Worm (Caenorhabditis elegans) whole organism, L1 larva: Measurements from ENCODE around the gene gplb-1.
A peak's percentile ranks its signal among the peaks of the same experiment; 100 is the strongest.

ENCODE experiments used
- C04F5.9 ChIP-seq: sonication (generic microtip); optimal IDR thresholded peaks from 2 replicates; lab custom pipeline; 2016; ENCODE audit warnings: missing genetic modification characterization, missing compliant biosample characterization
- C34B4.2 ChIP-seq: sonication (generic microtip); optimal IDR thresholded peaks from 2 replicates; lab custom pipeline; 2017; ENCODE audit warnings: mild to moderate bottlenecking, missing genetic modification characterization, missing compliant biosample characterization
- F16B12.6 ChIP-seq: fragments of 150-350 bp; optimal IDR thresholded peaks from 2 replicates; lab custom pipeline; 2014; ENCODE audit warnings: missing biosample characterization, missing genetic modification characterization
- alr-1 ChIP-seq: fragments of 200-800 bp; sonication (Bioruptor generic); optimal IDR thresholded peaks from 2 replicates; lab custom pipeline; 2018; ENCODE audit warnings: borderline replicate concordance, mild to moderate bottlenecking, missing genetic modification characterization, missing compliant biosample characterization
- blmp-1 ChIP-seq: fragments of 150-350 bp; optimal IDR thresholded peaks from 2 replicates; lab custom pipeline; 2014; ENCODE audit warnings: missing biosample characterization, missing genetic modification characterization
- ceh-82 ChIP-seq, 3 experiments: fragments of 150-350 bp in 1 of 3; sonication (generic microtip) in 2 of 3; optimal IDR thresholded peaks; 2 replicates each; lab custom pipeline; 2014 to 2017; ENCODE audit warnings: missing biosample characterization in 3 of 3, missing genetic modification characterization in 3 of 3
- ceh-88 ChIP-seq: fragments of 200-800 bp; sonication (Bioruptor generic); IDR thresholded peaks from 2 replicates; pipeline ENCODE4 v1.3.6; 2022; ENCODE audit warnings: missing genetic modification characterization, missing compliant biosample characterization
- ces-1 ChIP-seq: fragments of 150-350 bp; optimal IDR thresholded peaks from 2 replicates; lab custom pipeline; 2014; ENCODE audit warnings: missing biosample characterization, missing genetic modification reagents, missing genetic modification characterization
- dsc-1 ChIP-seq: sonication (generic microtip); optimal IDR thresholded peaks from 2 replicates; lab custom pipeline; 2016; ENCODE audit warnings: mild to moderate bottlenecking, missing genetic modification characterization, missing compliant biosample characterization
- egl-27 ChIP-seq, 2 experiments: fragments of 150-350 bp in 1 of 2; sonication (generic microtip); optimal IDR thresholded peaks; 3 replicates each; lab custom pipeline; 2017 to 2018; ENCODE audit warnings: missing biosample characterization in 2 of 2, missing genetic modification characterization in 2 of 2, missing genetic modification reagents in 2 of 2
- elt-2 ChIP-seq: sonication (generic microtip); optimal IDR thresholded peaks from 2 replicates; lab custom pipeline; 2016; ENCODE audit warnings: missing genetic modification characterization, mild to moderate bottlenecking, inconsistent platforms, missing compliant biosample characterization, missing genetic modification reagents
- ets-5 ChIP-seq: fragments of 200-800 bp; sonication (Bioruptor generic); IDR thresholded peaks from 2 replicates; pipeline ENCODE4 v1.3.6; 2022; ENCODE audit warnings: missing genetic modification characterization, missing compliant biosample characterization
- fkh-4 ChIP-seq: sonication (generic microtip); optimal IDR thresholded peaks from 2 replicates; lab custom pipeline; 2016; ENCODE audit warnings: missing compliant biosample characterization, missing genetic modification characterization, borderline replicate concordance
- fkh-8 ChIP-seq: sonication (generic microtip); optimal IDR thresholded peaks from 2 replicates; lab custom pipeline; 2016; ENCODE audit warnings: mild to moderate bottlenecking, missing genetic modification characterization, missing compliant biosample characterization
- hlh-4 ChIP-seq: sonication (generic microtip); optimal IDR thresholded peaks from 2 replicates; lab custom pipeline; 2016; ENCODE audit warnings: mild to moderate bottlenecking, missing genetic modification characterization, missing compliant biosample characterization
- hpl-2 ChIP-seq: fragments of 150-350 bp; optimal IDR thresholded peaks from 2 replicates; lab custom pipeline; 2014; ENCODE audit warnings: missing biosample characterization, missing genetic modification reagents, missing genetic modification characterization
- irx-1 ChIP-seq: sonication (generic microtip); optimal IDR thresholded peaks from 2 replicates; lab custom pipeline; 2016; ENCODE audit warnings: missing genetic modification characterization, missing compliant biosample characterization
- isw-1 ChIP-seq: fragments of 200-800 bp; sonication (Bioruptor generic); IDR thresholded peaks from 2 replicates; pipeline ENCODE4 v1.3.6; 2022; ENCODE audit warnings: missing genetic modification characterization, missing compliant biosample characterization
- lin-14 ChIP-seq: fragments of 200-800 bp; sonication (Bioruptor generic); optimal IDR thresholded peaks from 2 replicates; lab custom pipeline; 2018; ENCODE audit warnings: mild to moderate bottlenecking, missing genetic modification characterization, moderate library complexity, missing compliant biosample characterization
- lin-15B ChIP-seq: fragments of 150-350 bp; sonication (generic microtip); optimal IDR thresholded peaks from 3 replicates; lab custom pipeline; 2014; ENCODE audit warnings: missing biosample characterization, missing genetic modification characterization
- lin-39 ChIP-seq: fragments of 150-350 bp; optimal IDR thresholded peaks from 2 replicates; lab custom pipeline; 2014; ENCODE audit warnings: missing biosample characterization, missing genetic modification reagents, missing genetic modification characterization
- lir-3 ChIP-seq: sonication (generic microtip); optimal IDR thresholded peaks from 2 replicates; lab custom pipeline; 2016; ENCODE audit warnings: mild to moderate bottlenecking, missing genetic modification characterization, moderate library complexity, missing compliant biosample characterization; ENCODE audit not compliant: poor library complexity
- lsy-2 ChIP-seq, 2 experiments: fragments of 150-350 bp; optimal IDR thresholded peaks; 2 replicates each; lab custom pipeline; 2014; ENCODE audit warnings: missing biosample characterization in 2 of 2, missing genetic modification characterization in 2 of 2
- mdl-1 ChIP-seq, 2 experiments: fragments of 150-350 bp; optimal IDR thresholded peaks; 2 replicates each; lab custom pipeline; 2014 to 2017; ENCODE audit warnings: missing biosample characterization in 2 of 2, missing genetic modification characterization in 2 of 2, inconsistent platforms in 1 of 2
- mep-1 ChIP-seq: fragments of 150-350 bp; optimal IDR thresholded peaks from 2 replicates; lab custom pipeline; 2014; ENCODE audit warnings: missing biosample characterization, missing genetic modification characterization
- nhr-11 ChIP-seq: fragments of 150-350 bp; optimal IDR thresholded peaks from 2 replicates; lab custom pipeline; 2014; ENCODE audit warnings: missing biosample characterization, missing genetic modification characterization
- nhr-19 ChIP-seq: fragments of 200-800 bp; sonication (Bioruptor generic); conservative IDR thresholded peaks from 2 replicates; pipeline ENCODE4 v1.3.6; 2022; ENCODE audit warnings: missing genetic modification characterization, missing compliant biosample characterization
- nhr-20 ChIP-seq: sonication (generic microtip); optimal IDR thresholded peaks from 2 replicates; lab custom pipeline; 2016; ENCODE audit warnings: mild to moderate bottlenecking, missing genetic modification characterization, missing compliant biosample characterization
- nhr-47 ChIP-seq: sonication (generic microtip); optimal IDR thresholded peaks from 2 replicates; lab custom pipeline; 2016; ENCODE audit warnings: mild to moderate bottlenecking, missing genetic modification characterization, moderate library complexity, missing compliant biosample characterization
- nhr-71 ChIP-seq: sonication (generic microtip); optimal IDR thresholded peaks from 2 replicates; lab custom pipeline; 2016; ENCODE audit warnings: mild to moderate bottlenecking, missing genetic modification characterization, moderate library complexity, missing compliant biosample characterization
- nhr-76 ChIP-seq: sonication (generic microtip); optimal IDR thresholded peaks from 2 replicates; lab custom pipeline; 2017; ENCODE audit warnings: missing biosample characterization, missing genetic modification characterization
- nhr-84 ChIP-seq: sonication (generic microtip); optimal IDR thresholded peaks from 2 replicates; lab custom pipeline; 2017; ENCODE audit warnings: missing biosample characterization, missing genetic modification characterization
- nhr-85 ChIP-seq: sonication (generic microtip); peaks from one replicate; lab custom pipeline; 2016; ENCODE audit warnings: missing genetic modification characterization, inconsistent platforms, missing compliant biosample characterization
- pag-3 ChIP-seq: sonication (generic microtip); optimal IDR thresholded peaks from 2 replicates; lab custom pipeline; 2017; ENCODE audit warnings: missing genetic modification characterization, mild to moderate bottlenecking, missing compliant biosample characterization, antibody characterized with exemption, borderline replicate concordance; ENCODE audit not compliant: insufficient read depth
- pax-3 ChIP-seq: fragments of 200-800 bp; sonication (Bioruptor generic); optimal IDR thresholded peaks from 2 replicates; lab custom pipeline; 2018; ENCODE audit warnings: mild to moderate bottlenecking, missing genetic modification characterization, moderate library complexity, missing compliant biosample characterization
- skn-1 ChIP-seq: fragments of 150-350 bp; optimal IDR thresholded peaks from 2 replicates; lab custom pipeline; 2014; ENCODE audit warnings: missing biosample characterization, missing genetic modification characterization
- snpc-4 ChIP-seq: fragments of 150-350 bp; optimal IDR thresholded peaks from 2 replicates; lab custom pipeline; 2014; ENCODE audit warnings: missing biosample characterization, missing genetic modification characterization
- snu-23 ChIP-seq: sonication (generic microtip); optimal IDR thresholded peaks from 2 replicates; lab custom pipeline; 2016; ENCODE audit warnings: missing genetic modification characterization, missing compliant biosample characterization
- sptf-1 ChIP-seq: fragments of 150-350 bp; optimal IDR thresholded peaks from 2 replicates; lab custom pipeline; 2014; ENCODE audit warnings: missing biosample characterization, missing genetic modification characterization
- sup-37 ChIP-seq: fragments of 200-800 bp; sonication (Bioruptor generic); optimal IDR thresholded peaks from 2 replicates; lab custom pipeline; 2018; ENCODE audit warnings: mild to moderate bottlenecking, missing genetic modification characterization, missing compliant biosample characterization
- swsn-7 ChIP-seq: sonication (generic microtip); optimal IDR thresholded peaks from 2 replicates; lab custom pipeline; 2016; ENCODE audit warnings: missing genetic modification characterization, missing compliant biosample characterization
- tbx-2 ChIP-seq: sonication (generic microtip); optimal IDR thresholded peaks from 2 replicates; lab custom pipeline; 2016; ENCODE audit warnings: missing genetic modification characterization, missing compliant biosample characterization
- unc-62 ChIP-seq: fragments of 150-350 bp; optimal IDR thresholded peaks from 2 replicates; lab custom pipeline; 2014; ENCODE audit warnings: missing biosample characterization, missing genetic modification reagents, missing genetic modification characterization
- vab-15 ChIP-seq: sonication (generic microtip); optimal IDR thresholded peaks from 2 replicates; lab custom pipeline; 2017; ENCODE audit warnings: missing genotype, mild to moderate bottlenecking, missing genetic modification characterization, missing compliant biosample characterization
- xbp-1 ChIP-seq: sonication (generic microtip); optimal IDR thresholded peaks from 2 replicates; lab custom pipeline; 2016; ENCODE audit warnings: missing genetic modification characterization, missing compliant biosample characterization
- zag-1 ChIP-seq: fragments of 150-350 bp; optimal IDR thresholded peaks from 2 replicates; lab custom pipeline; 2014; ENCODE audit warnings: missing biosample characterization, missing genetic modification characterization
- ztf-11 ChIP-seq, 2 experiments: sonication (generic microtip); optimal IDR thresholded peaks; 2 replicates each; lab custom pipeline; 2016 to 2017; ENCODE audit warnings: missing genetic modification characterization in 2 of 2, missing biosample characterization in 1 of 2, missing compliant biosample characterization in 1 of 2

Gene gplb-1

DNA sequence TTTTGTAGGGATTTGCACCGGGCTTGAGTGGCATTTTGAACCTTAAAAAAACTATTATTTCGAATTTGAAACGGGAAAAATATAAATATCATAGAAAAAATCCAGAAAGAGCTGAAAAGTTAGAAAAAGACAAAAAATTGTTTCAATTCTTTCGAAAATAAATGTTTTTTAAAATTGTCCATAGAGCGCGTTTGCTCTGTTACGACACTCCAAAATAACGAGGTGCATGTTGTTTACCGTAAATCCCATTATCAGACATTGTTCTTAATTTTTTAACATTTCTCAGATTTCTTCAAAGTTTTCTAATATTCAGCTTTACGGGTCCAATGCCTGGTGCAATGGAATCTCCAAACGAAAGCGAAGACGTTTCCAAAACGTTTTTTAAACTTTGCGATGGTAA lies 9.0 kb downstream of the gplb-1 start, which contains the start of the genes dnj-22 and natc-1 (continued):
- TF ChIP-seq irx-1 (tag; lab: Kevin White, UChicago) (peak; percentile 66), fkh-4 (tag; lab: Kevin White, UChicago) (no peak), mep-1 (peak; percentile 93), dsc-1 (tag; lab: Kevin White, UChicago) (peak; percentile 74), tbx-2 (tag; lab: Kevin White, UChicago) (peak; percentile 80), fkh-8 (tag; lab: Kevin White, UChicago) (peak; percentile 64), nhr-11 (tag; lab: Kevin White, UChicago) (peak; percentile 46), alr-1 (tag; lab: Kevin White, UChicago) (no peak), ets-5 (GFP tag; lab: Robert Waterston, UW) (no peak), lir-3 (peak; percentile 45), nhr-71 (tag; lab: Kevin White, UChicago) (peak; percentile 91), ces-1 (GFP tag; lab: Kevin White, UChicago) (peak; percentile 50), lin-39 (tag; lab: Kevin White, UChicago) (peak; percentile 74), xbp-1 (peak; percentile 81), hlh-4 (tag; lab: Kevin White, UChicago) (no peak), C04F5.9 (peak; percentile 32), isw-1 (peak; percentile 74), snpc-4 (peak; percentile 85), nhr-76 (tag; lab: Kevin White, UChicago) (no peak), pag-3 (no peak), nhr-19 (GFP tag; lab: Robert Waterston, UW) (peak; percentile 82), nhr-20 (tag; lab: Kevin White, UChicago) (peak; percentile 88), zag-1 (tag; lab: Kevin White, UChicago) (no peak), snu-23 (GFP tag; lab: Kevin White, UChicago) (peak; percentile 94), ceh-88 (peak; percentile 58; the same call in 1 of the 2 replicates), lin-15B (tag; lab: Kevin White, UChicago) (peak; percentile 87), nhr-85 (tag; lab: Kevin White, UChicago) (peak; percentile 79), egl-27 (tag; optimal IDR thresholded peaks at IDR 0.05; lab: Kevin White, UChicago) (no peak), F16B12.6 (tag; lab: Kevin White, UChicago) (peak; percentile 24), nhr-84 (tag; lab: Kevin White, UChicago) (no peak), sptf-1 (tag; lab: Kevin White, UChicago) (no peak), elt-2 (tag; lab: Kevin White, UChicago) (peak; percentile 44)

DNA sequence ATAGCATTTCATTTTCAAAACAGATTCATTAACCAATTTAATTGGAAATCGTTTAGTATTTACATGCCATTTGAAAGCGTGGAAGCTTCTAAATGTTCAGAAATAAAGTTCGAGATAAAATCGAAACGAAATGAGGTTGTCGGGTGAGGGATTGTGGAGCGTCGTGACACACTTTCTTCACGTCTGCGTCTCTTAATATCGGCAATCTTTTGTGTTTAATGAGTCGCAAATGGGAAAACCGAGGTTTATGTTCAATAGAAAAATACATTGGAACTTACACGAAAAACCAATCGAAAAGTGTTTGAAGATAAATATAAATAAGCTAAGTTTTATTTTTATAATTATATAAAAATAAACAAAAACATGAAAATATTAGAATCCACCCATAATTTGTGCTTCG lies 10.2 kb downstream of the gplb-1 start:
- TF ChIP-seq lin-14 (GFP tag; lab: Kevin White, UChicago), result peak; percentile 53
- peak; percentile 53 for TF ChIP-seq nhr-85 (tag; lab: Kevin White, UChicago)
- peak in 1 of 2 experiments; percentile 29 for TF ChIP-seq lsy-2 (tag; optimal IDR thresholded peaks at IDR 0.05; lab: Kevin White, UChicago)
- TF ChIP-seq nhr-84 (tag; lab: Kevin White, UChicago), result no peak
- TF ChIP-seq blmp-1 (tag; lab: Kevin White, UChicago), result peak; percentile 82
- TF ChIP-seq ceh-82 (tag; optimal IDR thresholded peaks at IDR 0.05; lab: Kevin White, UChicago), result peak in 1 of 3 experiments; percentile 9
- no peak for TF ChIP-seq C34B4.2
- TF ChIP-seq lir-3, result no peak
- TF ChIP-seq mep-1, result peak; percentile 29

DNA sequence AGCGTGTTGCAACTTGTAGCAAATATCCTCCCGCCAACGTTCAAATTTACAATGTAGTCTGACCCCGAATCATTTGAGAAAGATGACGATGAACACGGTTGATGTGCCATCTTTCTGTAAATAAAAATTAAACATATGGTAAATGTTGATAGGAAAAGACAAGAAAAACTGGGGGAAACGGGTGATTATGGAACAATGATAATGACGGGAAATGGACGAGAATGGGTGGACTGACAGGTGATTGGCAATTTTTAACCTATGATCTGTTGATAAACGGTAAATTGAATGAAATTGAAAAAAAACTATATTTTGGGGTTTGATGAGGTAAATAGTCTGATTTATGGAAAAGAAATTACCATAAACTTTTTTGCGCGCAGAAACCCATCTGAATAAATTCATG lies 10.7 kb downstream of the gplb-1 start, which contains the start of gene T23B12.6:
TSS of gene T23B12.6 (minus strand) at position 114 of the 400 bp plus-strand sequence.
- TF ChIP-seq lin-15B (tag; lab: Kevin White, UChicago), result no peak
- TF ChIP-seq elt-2 (tag; lab: Kevin White, UChicago), result peak; percentile 25

DNA sequence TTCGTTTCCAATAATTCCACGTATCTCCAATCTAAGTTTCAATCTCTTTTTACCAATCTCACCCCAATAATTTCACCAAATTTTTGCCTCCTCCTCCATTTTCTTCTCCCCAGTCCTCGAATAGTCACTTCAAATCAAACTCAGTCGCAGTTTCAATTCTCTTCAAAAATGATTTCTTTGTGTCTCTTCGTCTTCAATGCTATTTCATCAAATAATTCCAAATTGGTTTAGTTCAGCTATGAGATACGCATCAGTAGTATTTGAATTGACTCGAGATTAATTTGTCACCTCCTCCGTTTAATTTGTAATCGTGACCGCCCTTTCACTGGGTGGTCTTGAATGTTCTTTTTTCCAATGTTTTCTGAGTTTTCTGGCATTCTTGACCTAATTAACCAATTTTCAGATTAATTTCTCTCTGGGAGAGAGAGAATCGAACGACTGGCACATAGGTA lies 16.0 kb downstream of the gplb-1 start, which contains the start of gene T23B12.11:
TSS of gene T23B12.11 (plus strand) at position 402 of the 452 bp plus-strand sequence.
- TF ChIP-seq nhr-47 (tag; lab: Kevin White, UChicago), result no peak
- TF ChIP-seq swsn-7 (tag; lab: Kevin White, UChicago), result no peak
- no peak for TF ChIP-seq hpl-2 (GFP tag; lab: Kevin White, UChicago)
- no peak for TF ChIP-seq isw-1
- TF ChIP-seq snu-23 (GFP tag; lab: Kevin White, UChicago), result peak; percentile 40
- no peak for TF ChIP-seq vab-15
- TF ChIP-seq mdl-1 (tag; optimal IDR thresholded peaks at IDR 0.05; lab: Kevin White, UChicago), result no peak
- TF ChIP-seq unc-62 (GFP tag; lab: Kevin White, UChicago), result no peak
- no peak for TF ChIP-seq sup-37 (GFP tag; lab: Kevin White, UChicago)
- no peak for TF ChIP-seq pax-3 (tag; lab: Kevin White, UChicago)
- TF ChIP-seq nhr-20 (tag; lab: Kevin White, UChicago), result peak; percentile 43
- TF ChIP-seq snpc-4, result no peak
- TF ChIP-seq lsy-2 (tag; optimal IDR thresholded peaks at IDR 0.05; lab: Kevin White, UChicago), result no peak
- peak; percentile 20 for TF ChIP-seq blmp-1 (tag; lab: Kevin White, UChicago)
- TF ChIP-seq nhr-85 (tag; lab: Kevin White, UChicago), result peak; percentile 93
- TF ChIP-seq skn-1 (tag; lab: Kevin White, UChicago), result no peak
- TF ChIP-seq ztf-11 (tag; optimal IDR thresholded peaks at IDR 0.05; lab: Kevin White, UChicago), result no peak
